Fruit fly (Drosophila melanogaster) whole organism, pupa: Measurements from ENCODE around the gene Scm.

Experiments
- CG10348 ChIP-seq: fragments of 200-800 bp; sonication (Bioruptor generic); IDR thresholded peaks from 2 replicates; pipeline ENCODE4 v1.3.6; 2022; ENCODE audit warnings: missing biosample characterization, missing genetic modification characterization
- CG12605 ChIP-seq: fragments of 200-800 bp; sonication (Bioruptor generic); IDR thresholded peaks from 2 replicates; pipeline ENCODE4 v1.3.6; 2022; ENCODE audit warnings: missing biosample characterization, missing genetic modification characterization
- CG13204 ChIP-seq: fragments of 200-800 bp; sonication (Bioruptor generic); optimal IDR thresholded peaks from 2 replicates; lab custom pipeline; 2018; ENCODE audit warnings: missing biosample characterization, mild to moderate bottlenecking, missing genetic modification characterization, moderate library complexity
- CG14655 ChIP-seq: fragments of 200-800 bp; sonication (Bioruptor generic); optimal IDR thresholded peaks from 3 replicates; lab custom pipeline; 2017; ENCODE audit warnings: mild to moderate bottlenecking, missing biosample characterization, missing genetic modification reagents, missing genetic modification characterization
- CG15710 ChIP-seq: fragments of 200-800 bp; sonication (Bioruptor generic); optimal IDR thresholded peaks from 2 replicates; lab custom pipeline; 2018; ENCODE audit warnings: missing biosample characterization, mild to moderate bottlenecking, missing genetic modification characterization, moderate library complexity
- CG17806 ChIP-seq: fragments of 200-800 bp; sonication (Bioruptor generic); optimal IDR thresholded peaks from 2 replicates; lab custom pipeline; 2018; ENCODE audit warnings: missing biosample characterization, mild to moderate bottlenecking, missing genetic modification characterization, moderate library complexity
- CG32121 ChIP-seq: fragments of 200-800 bp; sonication (Bioruptor generic); IDR thresholded peaks from 2 replicates; pipeline ENCODE4 v1.3.6; 2022; ENCODE audit warnings: missing biosample characterization, missing genetic modification characterization
- CG34367 ChIP-seq: fragments of 200-800 bp; sonication (Bioruptor generic); optimal IDR thresholded peaks from 2 replicates; lab custom pipeline; 2018; ENCODE audit warnings: missing biosample characterization, mild to moderate bottlenecking, missing genetic modification characterization
- CG4496 ChIP-seq: fragments of 200-800 bp; sonication (Bioruptor generic); IDR thresholded peaks from 3 replicates; pipeline ENCODE4 v1.3.6; 2022; ENCODE audit warnings: missing biosample characterization, missing genetic modification characterization
- CG8159 ChIP-seq: fragments of 200-800 bp; sonication (Bioruptor generic); optimal IDR thresholded peaks from 3 replicates; lab custom pipeline; 2018; ENCODE audit warnings: missing biosample characterization, mild to moderate bottlenecking, missing genetic modification characterization, moderate library complexity
- CG8301 ChIP-seq: fragments of 200-800 bp; sonication (Bioruptor generic); optimal IDR thresholded peaks from 2 replicates; lab custom pipeline; 2018; ENCODE audit warnings: missing biosample characterization, mild to moderate bottlenecking, missing genetic modification characterization
- CG9948 ChIP-seq: fragments of 200-800 bp; sonication (Bioruptor generic); optimal IDR thresholded peaks from 2 replicates; lab custom pipeline; 2018; ENCODE audit warnings: missing biosample characterization, mild to moderate bottlenecking, missing genetic modification characterization, moderate library complexity
- D1 ChIP-seq: fragments of 200-800 bp; sonication (Bioruptor generic); optimal IDR thresholded peaks from 2 replicates; lab custom pipeline; 2018; ENCODE audit warnings: missing biosample characterization, mild to moderate bottlenecking, missing genetic modification characterization, moderate library complexity
- EcR ChIP-seq: fragments of 200-800 bp; sonication (Bioruptor generic); optimal IDR thresholded peaks from 3 replicates; lab custom pipeline; 2019; ENCODE audit warnings: missing biosample characterization, missing genetic modification characterization, mild to moderate bottlenecking, moderate library complexity, missing genetic modification reagents
- Ets98B ChIP-seq: fragments of 200-800 bp; sonication (Bioruptor generic); IDR thresholded peaks from 2 replicates; pipeline ENCODE4 v1.3.6; 2022; ENCODE audit warnings: missing biosample characterization, missing genetic modification characterization
- Pif1A ChIP-seq: fragments of 200-800 bp; sonication (Bioruptor generic); optimal IDR thresholded peaks from 3 replicates; lab custom pipeline; 2016; ENCODE audit warnings: missing biosample characterization, missing genetic modification characterization
- Pif1B ChIP-seq: fragments of 200-800 bp; sonication (Bioruptor generic); optimal IDR thresholded peaks from 3 replicates; lab custom pipeline; 2016; ENCODE audit warnings: missing biosample characterization, missing genetic modification characterization
- Snoo ChIP-seq: fragments of 200-800 bp; sonication (Bioruptor generic); optimal IDR thresholded peaks from 3 replicates; lab custom pipeline; 2017; ENCODE audit warnings: missing biosample characterization, mild to moderate bottlenecking, missing genetic modification characterization, inconsistent platforms
- fd96Ca ChIP-seq: fragments of 200-800 bp; sonication (Bioruptor generic); IDR thresholded peaks from 3 replicates; pipeline ENCODE4 v1.3.6; 2022; ENCODE audit warnings: missing biosample characterization, missing genetic modification characterization
- gl ChIP-seq: fragments of 200-800 bp; sonication (Bioruptor generic); optimal IDR thresholded peaks from 2 replicates; lab custom pipeline; 2018; ENCODE audit warnings: missing biosample characterization, mild to moderate bottlenecking, missing genetic modification characterization
- rn ChIP-seq: fragments of 200-800 bp; sonication (Bioruptor generic); IDR thresholded peaks from 2 replicates; pipeline ENCODE4 v1.3.6; 2022; ENCODE audit warnings: missing biosample characterization, missing genetic modification characterization

Scm gene

DNA sequence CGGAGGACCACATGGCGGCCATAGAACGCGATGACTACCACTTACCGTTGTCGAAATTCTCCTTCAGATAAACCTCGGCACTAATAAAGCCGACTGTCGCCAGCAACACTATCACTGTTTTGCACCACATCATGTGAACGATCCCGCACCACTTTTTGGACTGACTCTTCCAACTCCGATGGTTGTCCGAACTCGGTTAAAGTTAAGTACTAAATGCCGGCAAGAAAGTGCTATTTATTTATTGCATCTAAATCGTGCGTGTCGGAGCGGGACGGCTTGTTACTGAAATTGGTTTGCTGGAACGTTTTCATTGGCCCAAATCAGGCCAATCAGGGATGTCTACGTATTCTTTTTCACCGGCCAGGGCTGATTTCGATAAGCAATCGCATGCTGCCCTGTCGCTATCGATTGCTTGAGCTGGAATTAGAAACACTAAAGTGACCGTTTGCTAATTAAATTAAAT is 6.7 kb downstream of the Scm start, which contains the start of gene Calr:
Gene Calr (minus strand): TSS at position 219 of the 463 bp plus-strand sequence.
- TF ChIP-seq rn (GFP tag; lab: Robert Waterston, UW) = no peak
- peak; percentile 8 for TF ChIP-seq CG15710
- TF ChIP-seq gl (tag; lab: Kevin White, UChicago) = peak; percentile 27
- peak; percentile 30 for TF ChIP-seq Snoo (tag; lab: Kevin White, UChicago)
- no peak for TF ChIP-seq D1 (tag; lab: Kevin White, UChicago)
- TF ChIP-seq CG34367 (tag; lab: Kevin White, UChicago) = peak; percentile 35

DNA sequence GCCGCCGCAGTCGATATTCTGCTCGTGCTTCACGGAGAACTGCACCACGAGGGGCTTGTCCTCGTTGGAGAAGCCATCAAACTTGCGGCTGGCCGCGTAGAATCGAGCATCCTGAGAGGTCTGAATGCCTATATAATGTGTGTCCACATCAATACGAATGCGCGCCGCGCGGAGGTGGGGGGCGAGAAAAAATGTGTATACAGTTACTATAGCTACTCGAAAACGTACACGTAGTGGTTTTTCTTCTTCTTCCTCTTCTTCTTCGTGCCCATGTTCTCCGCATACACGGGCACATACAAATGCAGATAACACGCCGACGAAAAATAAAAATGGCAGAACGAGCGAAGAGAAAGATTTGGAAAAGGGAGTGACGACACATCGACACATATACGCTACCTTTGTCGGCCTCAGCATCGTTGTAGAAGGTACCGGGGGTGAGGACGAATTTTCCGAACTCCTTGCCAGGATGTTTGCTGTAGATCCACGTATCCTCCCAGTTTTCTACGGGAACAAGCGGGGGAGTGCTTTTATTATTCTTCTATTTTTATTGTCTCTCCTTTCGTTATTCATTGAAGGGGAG is 7.3 kb downstream of the Scm start:
- TF ChIP-seq EcR (GFP tag; lab: Kevin White, UChicago) (peak; percentile 30), fd96Ca (GFP tag; lab: Robert Waterston, UW) (no peak)

DNA sequence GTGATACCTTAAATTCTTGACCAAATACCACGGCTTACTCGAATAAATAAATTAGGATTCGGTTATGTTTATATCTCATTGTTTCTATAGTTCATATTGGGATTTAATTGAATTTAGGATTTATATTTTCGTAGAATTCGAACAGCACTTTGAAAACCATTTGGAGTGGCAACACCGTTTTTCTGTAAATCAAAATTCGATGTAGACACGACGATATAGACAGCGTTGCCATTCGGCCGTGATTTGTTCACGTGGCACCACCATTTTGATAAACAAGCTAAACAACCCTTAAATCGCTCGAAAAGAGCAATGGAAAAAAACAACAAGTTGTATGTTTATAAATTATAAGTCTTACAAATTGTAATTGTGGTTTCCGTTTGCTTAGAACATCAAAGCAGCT is 8.8 kb downstream of the Scm start:
- TF ChIP-seq CG32121 (GFP tag; lab: Robert Waterston, UW) (no peak), CG15710 (no peak), EcR (GFP tag; lab: Kevin White, UChicago) (no peak), Ets98B (GFP tag; lab: Robert Waterston, UW) (no peak), CG14655 (GFP tag; lab: Kevin White, UChicago) (no peak)

DNA sequence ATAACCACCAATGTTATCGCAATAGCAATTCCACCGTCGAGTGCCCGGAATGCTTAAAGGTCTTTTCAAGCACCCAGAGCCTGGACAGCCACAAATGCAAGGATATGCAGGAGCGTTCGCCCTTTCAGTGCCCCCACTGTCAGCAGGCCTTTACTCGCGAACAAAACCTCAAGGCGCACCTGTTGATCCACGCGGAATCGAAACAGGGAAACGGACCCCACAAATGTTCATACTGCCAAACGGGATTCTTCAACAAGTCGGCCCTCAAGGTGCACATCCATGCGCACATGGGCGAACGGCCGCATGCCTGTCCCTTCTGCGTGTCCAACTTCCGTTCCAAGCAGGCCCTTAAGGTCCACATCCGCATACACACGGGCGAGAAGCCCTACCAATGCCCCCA is 9.4 kb downstream of the Scm start:
- no peak for TF ChIP-seq CG15710
- no peak for TF ChIP-seq D1 (tag; lab: Kevin White, UChicago)
- TF ChIP-seq CG13204 (GFP tag; lab: Kevin White, UChicago) = no peak
- no peak for TF ChIP-seq CG10348 (GFP tag; lab: Robert Waterston, UW)
- TF ChIP-seq CG17806 (tag; lab: Kevin White, UChicago) = no peak
- TF ChIP-seq CG32121 (GFP tag; lab: Robert Waterston, UW) = no peak
- no peak for TF ChIP-seq CG9948 (tag; lab: Kevin White, UChicago)
- no peak for TF ChIP-seq Pif1B (GFP tag; lab: Kevin White, UChicago)
- no peak for TF ChIP-seq CG12605 (GFP tag; lab: Robert Waterston, UW)
- no peak for TF ChIP-seq fd96Ca (GFP tag; lab: Robert Waterston, UW)
- TF ChIP-seq, all 21 proteins: peak for 0

DNA sequence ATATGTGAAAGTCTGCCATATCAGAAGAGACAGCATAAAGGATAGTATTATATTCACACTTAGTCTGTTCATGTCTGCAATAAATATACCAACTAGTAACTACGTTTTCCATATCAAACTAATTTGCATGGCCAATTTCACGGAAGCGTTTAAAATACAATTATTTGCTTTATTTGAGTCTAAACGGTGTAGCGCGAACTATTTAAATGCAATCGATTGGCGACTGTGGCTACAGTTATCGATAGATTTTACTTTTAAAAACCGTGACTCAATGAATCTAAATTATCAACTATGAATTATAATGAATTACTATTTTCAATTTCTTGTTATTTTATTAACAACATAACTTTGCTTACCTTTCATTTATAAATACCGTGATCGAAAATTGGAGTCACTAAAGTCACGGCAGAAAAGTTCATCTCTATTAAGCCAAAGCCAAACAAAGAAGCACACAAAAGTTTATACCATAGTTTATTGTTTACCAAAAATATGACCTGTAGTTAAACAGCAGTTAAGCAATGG is 10.5 kb downstream of the Scm start, which contains the start of the genes CG9427 and CG8319:
Gene CG9427 (minus strand): TSS at position 51 of the 522 bp plus-strand sequence.
Gene CG8319 (plus strand): TSS at position 442 of the 522 bp plus-strand sequence.
- TF ChIP-seq fd96Ca (GFP tag; lab: Robert Waterston, UW) = no peak
- peak; percentile 33 for TF ChIP-seq CG8159 (tag; lab: Kevin White, UChicago)
- TF ChIP-seq CG17806 (tag; lab: Kevin White, UChicago) = peak; percentile 37
- no peak for TF ChIP-seq CG34367 (tag; lab: Kevin White, UChicago)
- TF ChIP-seq D1 (tag; lab: Kevin White, UChicago) = no peak
- peak; percentile 9 for TF ChIP-seq Snoo (tag; lab: Kevin White, UChicago)
- TF ChIP-seq gl (tag; lab: Kevin White, UChicago) = no peak
- peak; percentile 24 for TF ChIP-seq CG15710
- TF ChIP-seq CG8301 (tag; lab: Kevin White, UChicago) = peak; percentile 3
- no peak for TF ChIP-seq CG12605 (GFP tag; lab: Robert Waterston, UW)
- TF ChIP-seq CG4496 (GFP tag; lab: Robert Waterston, UW) = no peak
- no peak for TF ChIP-seq rn (GFP tag; lab: Robert Waterston, UW)
- no peak for TF ChIP-seq CG32121 (GFP tag; lab: Robert Waterston, UW)
- TF ChIP-seq CG10348 (GFP tag; lab: Robert Waterston, UW) = no peak
- TF ChIP-seq CG13204 (GFP tag; lab: Kevin White, UChicago) = no peak
- TF ChIP-seq Pif1B (GFP tag; lab: Kevin White, UChicago) = peak; percentile 33
- no peak for TF ChIP-seq CG14655 (GFP tag; lab: Kevin White, UChicago)
- no peak for TF ChIP-seq Ets98B (GFP tag; lab: Robert Waterston, UW)
- peak; percentile 32 for TF ChIP-seq CG9948 (tag; lab: Kevin White, UChicago)
- no peak for TF ChIP-seq Pif1A (GFP tag; lab: Kevin White, UChicago)
- no peak for TF ChIP-seq EcR (GFP tag; lab: Kevin White, UChicago)

DNA sequence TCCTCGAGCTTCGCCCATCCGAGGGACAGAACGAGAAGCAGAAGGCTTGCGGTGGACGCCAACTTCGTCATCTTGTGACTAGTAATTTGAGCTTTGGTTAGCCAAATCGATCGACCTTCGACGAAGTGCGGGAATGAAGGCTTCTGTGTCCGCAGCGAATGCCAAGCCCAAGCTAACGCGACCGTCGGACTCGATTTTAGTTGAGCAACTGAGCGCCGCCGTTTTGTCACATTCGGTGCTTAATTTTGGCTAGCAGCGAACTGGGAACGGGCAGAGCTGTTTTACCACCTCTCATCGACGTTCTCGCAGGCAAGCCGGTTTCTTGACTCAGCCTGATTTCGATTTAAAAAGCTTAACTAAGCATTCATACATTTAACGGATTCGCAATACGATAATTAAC is 11.1 kb downstream of the Scm start:
- no peak for TF ChIP-seq CG32121 (GFP tag; lab: Robert Waterston, UW)
- TF ChIP-seq EcR (GFP tag; lab: Kevin White, UChicago) = peak; percentile 3

DNA sequence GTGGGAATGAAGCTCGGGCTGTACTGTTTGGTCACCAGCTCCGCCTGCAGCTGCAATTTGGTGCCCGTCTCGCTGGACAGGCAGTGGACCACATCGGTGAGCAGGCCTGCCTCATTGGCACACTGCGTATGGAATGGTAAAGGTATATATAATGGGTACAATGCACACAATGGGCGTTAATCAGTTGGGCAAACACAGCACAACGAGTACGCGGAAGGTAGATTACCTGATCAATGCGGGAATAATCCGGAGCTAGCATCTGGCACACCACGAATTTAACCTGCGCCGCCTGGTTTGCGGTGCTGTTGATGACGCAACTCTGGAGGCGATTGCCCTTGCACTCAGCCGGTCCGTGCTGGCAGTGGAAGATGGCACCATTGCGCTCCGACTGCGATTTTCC is 12.0 kb downstream of the Scm start:
- TF ChIP-seq CG12605 (GFP tag; lab: Robert Waterston, UW) (0 out of 2 replicates have a peak, but pooled peaks have one; percentile 8), Pif1B (GFP tag; lab: Kevin White, UChicago) (no peak), CG13204 (GFP tag; lab: Kevin White, UChicago) (no peak), CG32121 (GFP tag; lab: Robert Waterston, UW) (peak; percentile 24; the same call in 1 of the 2 replicates), EcR (GFP tag; lab: Kevin White, UChicago) (peak; percentile 16)
